Worm (Caenorhabditis elegans) whole organism, L2 larva: Measurements from ENCODE around the gene C01F6.14.

Experiments used
- C34F6.9 ChIP-seq: fragments of 150-350 bp; optimal IDR thresholded peaks from 2 replicates; lab custom pipeline; 2014; ENCODE audit warnings: missing biosample characterization, missing genetic modification characterization
- F13H6.1 ChIP-seq: sonication (generic microtip); optimal IDR thresholded peaks from 2 replicates; lab custom pipeline; 2016; ENCODE audit warnings: missing genetic modification characterization, missing compliant biosample characterization
- R02D3.7 ChIP-seq: fragments of 150-350 bp; optimal IDR thresholded peaks from 2 replicates; lab custom pipeline; 2014; ENCODE audit warnings: missing biosample characterization, missing genetic modification characterization
- Y55F3AM.14 ChIP-seq: fragments of 200-800 bp; sonication (Bioruptor generic); optimal IDR thresholded peaks from 2 replicates; lab custom pipeline; 2018; ENCODE audit warnings: mild to moderate bottlenecking, missing genetic modification characterization, missing compliant biosample characterization
- ZK546.5 ChIP-seq: sonication (generic microtip); optimal IDR thresholded peaks from 2 replicates; lab custom pipeline; 2017; ENCODE audit warnings: missing biosample characterization, missing genetic modification characterization
- alr-1 ChIP-seq: fragments of 150-350 bp; optimal IDR thresholded peaks from 2 replicates; lab custom pipeline; 2014; ENCODE audit warnings: missing biosample characterization, missing genetic modification characterization
- aly-2 ChIP-seq: fragments of 150-350 bp; optimal IDR thresholded peaks from 2 replicates; lab custom pipeline; 2014; ENCODE audit warnings: missing biosample characterization, missing genetic modification characterization
- ama-1 ChIP-seq: fragments of 150-350 bp; optimal IDR thresholded peaks from 2 replicates; lab custom pipeline; 2018; ENCODE audit warnings: inconsistent platforms
- blmp-1 ChIP-seq: sonication (generic microtip); optimal IDR thresholded peaks from 2 replicates; lab custom pipeline; 2017; ENCODE audit warnings: missing genetic modification characterization, mild to moderate bottlenecking, missing compliant biosample characterization, antibody characterized with exemption, moderate library complexity; ENCODE audit not compliant: insufficient read depth
- ceh-16 ChIP-seq: fragments of 150-350 bp; optimal IDR thresholded peaks from 2 replicates; lab custom pipeline; 2014; ENCODE audit warnings: missing biosample characterization, missing genetic modification characterization
- ceh-82 ChIP-seq: fragments of 150-350 bp; optimal IDR thresholded peaks from 2 replicates; lab custom pipeline; 2014; ENCODE audit warnings: missing biosample characterization, missing genetic modification characterization
- crh-2 ChIP-seq: sonication (generic microtip); optimal IDR thresholded peaks from 2 replicates; lab custom pipeline; 2017; ENCODE audit warnings: missing biosample characterization, missing genetic modification characterization
- dmd-4 ChIP-seq: sonication (generic microtip); optimal IDR thresholded peaks from 2 replicates; lab custom pipeline; 2017; ENCODE audit warnings: missing biosample characterization, missing genetic modification characterization
- egl-27 ChIP-seq: sonication (generic microtip); optimal IDR thresholded peaks from 3 replicates; lab custom pipeline; 2017; ENCODE audit warnings: missing biosample characterization, missing genetic modification reagents, missing genetic modification characterization
- elt-1 ChIP-seq: fragments of 150-350 bp; optimal IDR thresholded peaks from 2 replicates; lab custom pipeline; 2014; ENCODE audit warnings: missing biosample characterization, missing genetic modification characterization
- elt-3 ChIP-seq: sonication (generic microtip); optimal IDR thresholded peaks from 2 replicates; lab custom pipeline; 2017; ENCODE audit warnings: missing biosample characterization, missing genetic modification characterization
- fos-1 ChIP-seq: fragments of 150-350 bp; optimal IDR thresholded peaks from 2 replicates; lab custom pipeline; 2014; ENCODE audit warnings: missing biosample characterization, missing genetic modification characterization
- lin-11 ChIP-seq: fragments of 150-350 bp; sonication (generic microtip); optimal IDR thresholded peaks from 2 replicates; lab custom pipeline; 2014; ENCODE audit warnings: missing biosample characterization, missing genetic modification characterization, inconsistent platforms, mixed read lengths
- lin-13 ChIP-seq: fragments of 150-350 bp; optimal IDR thresholded peaks from 2 replicates; lab custom pipeline; 2014; ENCODE audit warnings: missing biosample characterization, missing genetic modification reagents, missing genetic modification characterization
- lin-39 ChIP-seq: fragments of 150-350 bp; optimal IDR thresholded peaks from 2 replicates; lab custom pipeline; 2014; ENCODE audit warnings: missing biosample characterization, missing genetic modification reagents, missing genetic modification characterization
- mdl-1 ChIP-seq, 2 experiments: fragments of 150-350 bp in 1 of 2; sonication (generic microtip) in 1 of 2; optimal IDR thresholded peaks; 2 replicates each; lab custom pipeline; 2017; ENCODE audit warnings: missing biosample characterization in 2 of 2, missing genetic modification characterization in 2 of 2
- nhr-10 ChIP-seq: sonication (generic microtip); optimal IDR thresholded peaks from 2 replicates; lab custom pipeline; 2017; ENCODE audit warnings: missing biosample characterization, missing genetic modification characterization
- nhr-11 ChIP-seq: fragments of 150-350 bp; optimal IDR thresholded peaks from 2 replicates; lab custom pipeline; 2014; ENCODE audit warnings: missing biosample characterization, missing genetic modification characterization
- nhr-129 ChIP-seq: fragments of 150-350 bp; optimal IDR thresholded peaks from 2 replicates; lab custom pipeline; 2014; ENCODE audit warnings: missing biosample characterization, missing genetic modification characterization
- nhr-21 ChIP-seq: fragments of 150-350 bp; optimal IDR thresholded peaks from 2 replicates; lab custom pipeline; 2014; ENCODE audit warnings: missing biosample characterization, missing genetic modification characterization
- nhr-23 ChIP-seq: fragments of 150-350 bp; optimal IDR thresholded peaks from 2 replicates; lab custom pipeline; 2014; ENCODE audit warnings: missing biosample characterization, missing genetic modification reagents, missing genetic modification characterization
- nhr-6 ChIP-seq: fragments of 150-350 bp; optimal IDR thresholded peaks from 2 replicates; lab custom pipeline; 2014; ENCODE audit warnings: missing biosample characterization, missing genetic modification characterization
- nhr-77 ChIP-seq: fragments of 150-350 bp; optimal IDR thresholded peaks from 2 replicates; lab custom pipeline; 2014; ENCODE audit warnings: missing biosample characterization, missing genetic modification characterization
- sem-4 ChIP-seq: fragments of 150-350 bp; optimal IDR thresholded peaks from 2 replicates; lab custom pipeline; 2014; ENCODE audit warnings: missing biosample characterization, missing genetic modification reagents, missing genetic modification characterization
- skn-1 ChIP-seq: sonication (generic microtip); optimal IDR thresholded peaks from 2 replicates; lab custom pipeline; 2017; ENCODE audit warnings: missing biosample characterization, missing genetic modification characterization
- sma-9 ChIP-seq, 2 experiments: fragments of 150-350 bp in 1 of 2; sonication (generic microtip) in 1 of 2; optimal IDR thresholded peaks; 2 replicates each; lab custom pipeline; 2014 to 2016; ENCODE audit warnings: missing genetic modification characterization in 2 of 2, mild to moderate bottlenecking in 1 of 2, missing biosample characterization in 1 of 2, missing compliant biosample characterization in 1 of 2, missing genetic modification reagents in 1 of 2, moderate library complexity in 1 of 2
- snpc-4 ChIP-seq: fragments of 150-350 bp; optimal IDR thresholded peaks from 2 replicates; lab custom pipeline; 2014; ENCODE audit warnings: missing biosample characterization, missing genetic modification characterization
- unc-39 ChIP-seq: fragments of 150-350 bp; optimal IDR thresholded peaks from 2 replicates; lab custom pipeline; 2014; ENCODE audit warnings: missing biosample characterization, missing genetic modification characterization
- unc-55 ChIP-seq: fragments of 150-350 bp; sonication (generic microtip); optimal IDR thresholded peaks from 3 replicates; lab custom pipeline; 2014; ENCODE audit warnings: missing biosample characterization, missing genetic modification reagents, missing genetic modification characterization
- unc-62 ChIP-seq: fragments of 150-350 bp; optimal IDR thresholded peaks from 2 replicates; lab custom pipeline; 2014; ENCODE audit warnings: missing biosample characterization, missing genetic modification reagents, missing genetic modification characterization
- ztf-1 ChIP-seq: fragments of 200-800 bp; sonication (Bioruptor generic); conservative IDR thresholded peaks from 2 replicates; pipeline ENCODE4 v1.3.6; 2022; ENCODE audit warnings: missing genetic modification characterization, missing compliant biosample characterization
- ztf-11 ChIP-seq: sonication (generic microtip); optimal IDR thresholded peaks from 2 replicates; lab custom pipeline; 2017; ENCODE audit warnings: missing biosample characterization, missing genetic modification characterization
- ztf-4 ChIP-seq: fragments of 150-350 bp; optimal IDR thresholded peaks from 2 replicates; lab custom pipeline; 2014; ENCODE audit warnings: missing biosample characterization, missing genetic modification characterization

C01F6.14 gene

ce11 chrIV:9146819-9147518 is 43.0 kb upstream of the C01F6.14 start, which contains the start of the genes rpb-12 and aly-2 (continued):
- no peak for TF ChIP-seq nhr-77 (tag; lab: Kevin White, UChicago)
- peak; percentile 28 for TF ChIP-seq snpc-4 (tag; lab: Kevin White, UChicago)
- TF ChIP-seq fos-1 (tag; lab: Kevin White, UChicago): peak; percentile 33
- TF ChIP-seq nhr-10 (tag; lab: Kevin White, UChicago): no peak
- TF ChIP-seq dmd-4 (tag; lab: Kevin White, UChicago): no peak
- TF ChIP-seq nhr-6 (tag; lab: Kevin White, UChicago): peak; percentile 45
- TF ChIP-seq ztf-1 (GFP tag; lab: Robert Waterston, UW): no peak

- no peak for TF ChIP-seq ztf-1 (GFP tag; lab: Robert Waterston, UW)
- no peak for TF ChIP-seq elt-1 (tag; lab: Kevin White, UChicago)
- no peak for TF ChIP-seq skn-1 (tag; lab: Kevin White, UChicago)
- no peak for TF ChIP-seq sem-4
- TF ChIP-seq crh-2 (tag; lab: Kevin White, UChicago): no peak
- TF ChIP-seq fos-1 (tag; lab: Kevin White, UChicago): no peak
- no peak for TF ChIP-seq egl-27 (tag; lab: Kevin White, UChicago)
- TF ChIP-seq C34F6.9: no peak
- no peak for TF ChIP-seq unc-39 (tag; lab: Kevin White, UChicago)
- no peak for TF ChIP-seq Y55F3AM.14 (GFP tag; lab: Kevin White, UChicago)
- TF ChIP-seq nhr-77 (tag; lab: Kevin White, UChicago): no peak
- no peak for TF ChIP-seq nhr-6 (tag; lab: Kevin White, UChicago)
- no peak for TF ChIP-seq lin-13
- TF ChIP-seq nhr-21 (tag; lab: Kevin White, UChicago): no peak
- no peak for TF ChIP-seq elt-3 (tag; lab: Kevin White, UChicago)
- no peak for TF ChIP-seq nhr-129 (tag; lab: Kevin White, UChicago)
- no peak for TF ChIP-seq nhr-11 (tag; lab: Kevin White, UChicago)
- no peak for TF ChIP-seq ztf-11
- TF ChIP-seq lin-39: no peak
- TF ChIP-seq unc-62 (GFP tag; lab: Kevin White, UChicago): no peak
These were observed 42.2 kb upstream of the C01F6.14 start, which contains the start of gene daf-10 for ce11 chrIV:9146111-9146510. Gene daf-10 (minus strand): TSS chrIV:9146211.

ce11 chrIV:9144405-9144804 is 40.5 kb upstream of the C01F6.14 start, which contains the start of gene flp-1:
Gene flp-1 (plus strand): TSS chrIV:9144705.
- TF ChIP-seq sma-9 (GFP tag; optimal IDR thresholded peaks at IDR 0.05; lab: Kevin White, UChicago) (no peak), sma-9 (tag; optimal IDR thresholded peaks at IDR 0.05; lab: Kevin White, UChicago) (no peak), ZK546.5 (tag; lab: Kevin White, UChicago) (no peak), nhr-10 (tag; lab: Kevin White, UChicago) (no peak)

ce11 chrIV:9140172-9140805 is 36.4 kb upstream of the C01F6.14 start:
- no peak for TF ChIP-seq nhr-77 (tag; lab: Kevin White, UChicago)
- TF ChIP-seq alr-1 (tag; lab: Kevin White, UChicago): no peak
- TF ChIP-seq Y55F3AM.14 (GFP tag; lab: Kevin White, UChicago): no peak
- TF ChIP-seq nhr-21 (tag; lab: Kevin White, UChicago): no peak
- no peak for TF ChIP-seq aly-2 (tag; lab: Kevin White, UChicago)
- no peak for TF ChIP-seq elt-3 (tag; lab: Kevin White, UChicago)
- TF ChIP-seq egl-27 (tag; lab: Kevin White, UChicago): no peak
- TF ChIP-seq nhr-23 (tag; lab: Kevin White, UChicago): no peak
- TF ChIP-seq nhr-6 (tag; lab: Kevin White, UChicago): no peak
- no peak for TF ChIP-seq ZK546.5 (tag; lab: Kevin White, UChicago)
- no peak for TF ChIP-seq ztf-4
- no peak for TF ChIP-seq ama-1 (lab: Kevin White, UChicago)
- no peak for TF ChIP-seq unc-39 (tag; lab: Kevin White, UChicago)
- TF ChIP-seq ztf-11: no peak
- no peak for TF ChIP-seq R02D3.7 (tag; lab: Kevin White, UChicago)
- TF ChIP-seq, all 48 proteins: peak for 0

DNA sequence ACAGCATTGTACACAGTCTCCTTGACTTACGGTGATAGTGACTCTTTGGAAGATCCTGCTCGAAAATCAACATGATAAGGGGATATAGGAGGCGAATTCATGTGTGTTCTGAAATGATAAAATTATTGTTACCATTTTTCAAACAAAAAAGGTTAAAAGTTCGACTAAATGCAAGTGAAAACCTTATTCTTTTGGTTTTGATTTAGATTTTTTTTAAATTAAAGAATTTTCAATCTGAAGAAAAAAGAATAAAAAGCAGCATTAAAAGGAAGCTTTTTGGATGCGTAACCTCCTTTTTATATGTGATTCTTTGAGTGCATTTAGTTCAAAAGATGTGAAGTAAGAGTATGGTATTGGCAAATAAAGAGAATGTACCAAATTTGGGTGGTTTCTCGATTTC is 31.5 kb upstream of the C01F6.14 start, which contains the start of gene delm-1:
Gene delm-1 (minus strand): TSS at position 101 of the 400 bp plus-strand sequence.
- no peak for TF ChIP-seq ceh-82 (tag; lab: Kevin White, UChicago)
- TF ChIP-seq F13H6.1: no peak
- no peak for TF ChIP-seq nhr-77 (tag; lab: Kevin White, UChicago)
- no peak for TF ChIP-seq ceh-16
- TF ChIP-seq sma-9 (GFP tag; optimal IDR thresholded peaks at IDR 0.05; lab: Kevin White, UChicago): no peak
- TF ChIP-seq sma-9 (tag; optimal IDR thresholded peaks at IDR 0.05; lab: Kevin White, UChicago): no peak
- no peak for TF ChIP-seq unc-55 (GFP tag; lab: Kevin White, UChicago)
- TF ChIP-seq Y55F3AM.14 (GFP tag; lab: Kevin White, UChicago): no peak
- no peak for TF ChIP-seq lin-11 (tag; lab: Kevin White, UChicago)
- no peak for TF ChIP-seq ztf-1 (GFP tag; lab: Robert Waterston, UW)
- no peak for TF ChIP-seq mdl-1 (tag; optimal IDR thresholded peaks at IDR 0.05; lab: Kevin White, UChicago)
- no peak for TF ChIP-seq blmp-1 (tag; lab: Kevin White, UChicago)
- TF ChIP-seq, all 48 proteins: peak for 0
